Fruit fly (Drosophila melanogaster) whole organism: ENCODE results near the gene Ykt6.

ENCODE experiments used
- CG8478 ChIP-seq: fragments of >200 bp; optimal IDR thresholded peaks from 2 replicates; lab custom pipeline; 2018; ENCODE audit warnings: inconsistent platforms
- Dll ChIP-seq: fragments of >200 bp; optimal IDR thresholded peaks from 2 replicates; lab custom pipeline; 2017
- EcR ChIP-seq, 2 experiments: fragments of >200 bp; optimal IDR thresholded peaks; 2 replicates each; lab custom pipeline; 2017; ENCODE audit warnings: missing biosample characterization in 2 of 2, missing genetic modification characterization in 2 of 2, missing genetic modification reagents in 2 of 2
- pan ChIP-seq: fragments of >200 bp; optimal IDR thresholded peaks from 2 replicates; lab custom pipeline; 2017
- usp ChIP-seq: fragments of >200 bp; optimal IDR thresholded peaks from 2 replicates; lab custom pipeline; 2017; ENCODE audit warnings: missing biosample characterization, missing genetic modification characterization, mixed read lengths

DNA sequence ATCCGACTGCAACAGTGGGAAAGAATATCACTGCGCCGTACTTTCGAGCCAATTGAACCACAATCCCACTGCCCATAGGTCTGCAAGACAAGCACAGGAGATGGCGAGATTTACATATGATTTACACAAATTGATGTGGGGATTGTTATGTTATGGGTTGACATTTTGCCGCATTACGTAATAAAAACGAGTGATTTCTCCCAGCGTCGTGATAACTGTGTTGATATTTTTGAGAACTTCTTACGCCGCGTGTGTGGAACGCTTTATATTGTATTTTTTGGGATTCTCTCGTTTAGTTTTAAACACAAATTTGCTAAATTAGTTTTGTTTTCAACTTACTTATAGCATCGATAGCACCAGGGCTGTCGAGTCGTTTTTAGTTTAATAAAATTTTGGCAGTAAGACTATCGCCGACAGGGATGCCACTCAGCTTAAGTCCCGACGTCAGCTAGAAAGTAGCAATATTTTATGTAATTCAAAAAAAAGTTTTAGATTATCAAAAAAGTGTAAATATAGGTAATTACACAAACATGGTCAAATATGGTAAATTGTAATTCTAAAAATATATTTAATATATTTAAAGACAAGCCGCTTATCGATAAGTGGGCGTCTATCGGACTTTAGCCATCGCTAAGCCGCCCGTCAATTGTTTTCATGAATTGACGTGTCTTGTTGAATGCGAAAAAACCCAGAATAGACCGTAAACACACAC, 26.6 kb upstream of the Ykt6 start, which contains the start of the genes CG45089, ND-MNLL and p115:
- no peak for TF ChIP-seq Dll (lab: Kevin White, UChicago)
- TF ChIP-seq usp (GFP tag; lab: Kevin White, UChicago): no peak
- TF ChIP-seq EcR (GFP tag; optimal IDR thresholded peaks at IDR 0.05; lab: Kevin White, UChicago): no peak
- no peak for TF ChIP-seq pan (lab: Kevin White, UChicago)
- no peak for TF ChIP-seq CG8478 (lab: Kevin White, UChicago)
